Worm (Caenorhabditis elegans): ENCODE measurements around the gene ZK892.3.

ce11 chrII:9986635-9987575 is 14.7 kb upstream of the ZK892.3 start:
- TF ChIP-seq ets-7 (tag; optimal IDR thresholded peaks at IDR 0.05) (no peak), tra-4 (tag; optimal IDR thresholded peaks at IDR 0.05) (no peak), F13C5.2 (tag; optimal IDR thresholded peaks at IDR 0.05) (no peak), pes-1 (GFP tag; IDR thresholded peaks at IDR 0.05) (no peak), ama-1 (optimal IDR thresholded peaks at IDR 0.05) (no peak), hnd-1 (tag; optimal IDR thresholded peaks at IDR 0.05) (no peak), hmg-4 (GFP tag; optimal IDR thresholded peaks at IDR 0.05) (no peak)
